Worm (Caenorhabditis elegans) whole organism, L4/young adult: ENCODE results near the gene C26D10.4.

ENCODE experiments used
- W03F9.2 ChIP-seq: fragments of 150-350 bp; optimal IDR thresholded peaks from 2 replicates; lab custom pipeline; 2014; ENCODE audit warnings: missing biosample characterization, missing genetic modification characterization
- dao-5 ChIP-seq: sonication (generic microtip); optimal IDR thresholded peaks from 2 replicates; lab custom pipeline; 2016; ENCODE audit warnings: missing genotype, missing genetic modification characterization, moderate library complexity, missing compliant biosample characterization
- him-1 ChIP-seq: sonication (generic microtip); optimal IDR thresholded peaks from 2 replicates; lab custom pipeline; 2016; ENCODE audit warnings: missing genotype, missing genetic modification reagents, missing genetic modification characterization, missing compliant biosample characterization

DNA sequence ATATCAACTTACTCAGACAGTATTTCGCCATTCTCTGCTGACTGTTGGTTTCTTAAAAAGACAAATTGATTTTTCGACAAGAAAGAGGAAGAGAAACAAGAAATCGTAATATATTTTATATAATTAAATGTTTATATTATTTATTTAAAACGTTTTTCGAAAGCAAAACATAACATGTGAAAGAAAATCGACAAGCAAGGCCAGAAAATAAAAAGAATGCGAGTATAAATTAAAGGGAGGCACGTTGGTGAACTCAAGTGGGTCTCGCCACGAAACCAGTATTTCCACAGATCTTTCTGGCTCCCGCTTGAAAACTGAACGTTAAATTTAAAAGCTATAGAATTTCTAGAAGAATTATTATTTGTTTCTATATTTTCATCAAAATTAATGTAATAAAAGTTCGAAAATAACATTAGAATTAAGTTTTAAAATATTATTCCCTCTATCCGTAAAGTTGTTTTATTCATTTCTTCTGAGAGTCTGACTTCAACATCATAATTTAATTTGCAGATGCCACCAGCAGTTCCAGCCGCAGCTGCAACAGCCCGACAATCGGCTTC lies 46.3 kb upstream of the C26D10.4 start, which contains the start of the genes nst-1 and cct-4:
- peak; percentile 61 for TF ChIP-seq W03F9.2 (tag; lab: Kevin White, UChicago)
- TF ChIP-seq him-1 (tag; lab: Kevin White, UChicago): no peak
- TF ChIP-seq dao-5 (tag; lab: Kevin White, UChicago): no peak
